Worm (Caenorhabditis elegans) whole organism, dauer: ENCODE measurements around the gene F26F4.6.

Source experiments
- unc-62 ChIP-seq: sonication (generic microtip); optimal IDR thresholded peaks from 2 replicates; lab custom pipeline; 2017; ENCODE audit warnings: missing biosample characterization, missing genetic modification reagents, missing genetic modification characterization

Gene F26F4.6

ce11 chrIII:4906896-4907295, 13.5 kb upstream of the F26F4.6 start, which contains the start of gene rom-1:
rom-1 (plus strand) TSS chrIII:4907196.
- no peak for TF ChIP-seq unc-62 (GFP tag; lab: Kevin White, UChicago)

ce11 chrIII:4906365-4906764, 12.9 kb upstream of the F26F4.6 start:
- no peak for TF ChIP-seq unc-62 (GFP tag; lab: Kevin White, UChicago)

- no peak for TF ChIP-seq unc-62 (GFP tag; lab: Kevin White, UChicago)
These were observed 12.0 kb upstream of the F26F4.6 start, which contains the start of gene F26F4.8 for ce11 chrIII:4905405-4905804. F26F4.8 (minus strand) TSS chrIII:4905473.

ce11 chrIII:4903784-4904183, 10.3 kb upstream of the F26F4.6 start, which contains the start of gene kbp-2:
kbp-2 (minus strand) TSS chrIII:4903884.
- TF ChIP-seq unc-62 (GFP tag; lab: Kevin White, UChicago) = no peak

ce11 chrIII:4900260-4900659, 6.8 kb upstream of the F26F4.6 start, which contains the start of gene tag-340:
tag-340 (plus strand) TSS chrIII:4900508.
- TF ChIP-seq unc-62 (GFP tag; lab: Kevin White, UChicago) = no peak

- no peak for TF ChIP-seq unc-62 (GFP tag; lab: Kevin White, UChicago)
These were observed 6.3 kb upstream of the F26F4.6 start for ce11 chrIII:4899728-4900127.

- TF ChIP-seq unc-62 (GFP tag; lab: Kevin White, UChicago) = no peak
These were observed 5.7 kb upstream of the F26F4.6 start, which contains the start of gene nhl-2 for ce11 chrIII:4899035-4899578. nhl-2 (minus strand) TSS chrIII:4899085.

- no peak for TF ChIP-seq unc-62 (GFP tag; lab: Kevin White, UChicago)
These were observed 1.9 kb upstream of the F26F4.6 start for ce11 chrIII:4895313-4895712.

ce11 chrIII:4890997-4891396, 2.4 kb downstream of the F26F4.6 start, which contains the start of gene F26F4.5:
F26F4.5 (minus strand) TSS chrIII:4891252.
- TF ChIP-seq unc-62 (GFP tag; lab: Kevin White, UChicago) = no peak

- TF ChIP-seq unc-62 (GFP tag; lab: Kevin White, UChicago) = no peak
These were observed 6.1 kb downstream of the F26F4.6 start, which contains the start of gene clec-6 for ce11 chrIII:4887291-4887690. clec-6 (minus strand) TSS chrIII:4887444.

- no peak for TF ChIP-seq unc-62 (GFP tag; lab: Kevin White, UChicago)
These were observed 10.0 kb downstream of the F26F4.6 start, which contains the start of gene clec-5 for ce11 chrIII:4883429-4883828. clec-5 (minus strand) TSS chrIII:4883606.

ce11 chrIII:4881955-4882354, 11.5 kb downstream of the F26F4.6 start:
- TF ChIP-seq unc-62 (GFP tag; lab: Kevin White, UChicago) = no peak

- no peak for TF ChIP-seq unc-62 (GFP tag; lab: Kevin White, UChicago)
These were observed 14.0 kb downstream of the F26F4.6 start, which contains the start of gene C35D10.1 for ce11 chrIII:4879445-4879844. C35D10.1 (plus strand) TSS chrIII:4879745.

- TF ChIP-seq unc-62 (GFP tag; lab: Kevin White, UChicago) = no peak
These were observed 15.2 kb downstream of the F26F4.6 start, which contains the start of the genes tost-1 and arx-6 for ce11 chrIII:4878281-4878680. tost-1 (minus strand) TSS chrIII:4878311. arx-6 (plus strand) TSS chrIII:4878658.

- TF ChIP-seq unc-62 (GFP tag; lab: Kevin White, UChicago) = no peak
These were observed 17.8 kb downstream of the F26F4.6 start for ce11 chrIII:4875663-4876062.

ce11 chrIII:4874671-4875070, 18.8 kb downstream of the F26F4.6 start, which contains the start of gene C35D10.12:
C35D10.12 (minus strand) TSS chrIII:4874771.
- TF ChIP-seq unc-62 (GFP tag; lab: Kevin White, UChicago) = no peak

- no peak for TF ChIP-seq unc-62 (GFP tag; lab: Kevin White, UChicago)
These were observed 20.0 kb downstream of the F26F4.6 start for ce11 chrIII:4873395-4873794.
